Worm (Caenorhabditis elegans): Measurements from ENCODE around the gene Y49F6B.20.
"Not testable (repeated sequence)": the region's sequence is repeated elsewhere in the genome, so short reads cannot be mapped to it uniquely, and the experiment has no call there.

ce11 chrII:3449514-3449913, 20.9 kb downstream of the Y49F6B.20 start, which contains the start of gene C16C8.14:
- TF ChIP-seq unc-55 (GFP tag; optimal IDR thresholded peaks at IDR 0.05); skn-1 (tag; optimal IDR thresholded peaks at IDR 0.05); lsy-2 (tag; optimal IDR thresholded peaks at IDR 0.05); lin-39 (tag; optimal IDR thresholded peaks at IDR 0.05); unc-62 (GFP tag; optimal IDR thresholded peaks at IDR 0.05); nhr-77 (tag; optimal IDR thresholded peaks at IDR 0.05); nhr-6 (tag; optimal IDR thresholded peaks at IDR 0.05); egl-27 (tag; optimal IDR thresholded peaks at IDR 0.05); nhr-12 (tag; optimal IDR thresholded peaks at IDR 0.05); elt-3 (tag; optimal IDR thresholded peaks at IDR 0.05); zag-1 (tag; optimal IDR thresholded peaks at IDR 0.05): not testable (repeated sequence)

All from whole organism, L2 larva.